Worm (Caenorhabditis elegans): ENCODE measurements around the gene zyg-12.

The zyg-12 gene

ce11 chrII:4904277-4904676 lies 45.4 kb upstream of the zyg-12 start (continued):
- TF ChIP-seq sup-37 (GFP tag; optimal IDR thresholded peaks at IDR 0.05) = no peak
- peak; percentile 56 for TF ChIP-seq jun-1 (tag; optimal IDR thresholded peaks at IDR 0.05)
- peak; percentile 77 for TF ChIP-seq snu-23 (GFP tag; optimal IDR thresholded peaks at IDR 0.05)
- peak; percentile 35 for TF ChIP-seq lir-3 (tag; optimal IDR thresholded peaks at IDR 0.05; ENCODE audit: poor library complexity)
- TF ChIP-seq ces-1 (GFP tag; optimal IDR thresholded peaks at IDR 0.05) = no peak
- TF ChIP-seq efl-1 (optimal IDR thresholded peaks at IDR 0.05) = peak; percentile 80 to 89
- TF ChIP-seq efl-1 (GFP tag; optimal IDR thresholded peaks at IDR 0.05 in 1 of 2) = peak; percentile 66 to 95
- TF ChIP-seq zip-4 (GFP tag; optimal IDR thresholded peaks at IDR 0.05) = no peak
- no peak for TF ChIP-seq tlp-1 (tag; optimal IDR thresholded peaks at IDR 0.05)
- no peak for TF ChIP-seq ceh-8 (GFP tag; optimal IDR thresholded peaks at IDR 0.05)
- peak; percentile 51 for TF ChIP-seq C16A3.4 (tag; optimal IDR thresholded peaks at IDR 0.05)
- no peak for TF ChIP-seq mef-2 (tag; optimal IDR thresholded peaks at IDR 0.05)
- no peak for TF ChIP-seq hpl-2 (GFP tag; optimal IDR thresholded peaks at IDR 0.05)
- TF ChIP-seq hlh-17 (GFP tag; optimal IDR thresholded peaks at IDR 0.05; ENCODE audit: borderline replicate concordance) = no peak
- TF ChIP-seq Y116A8C.19 (tag; optimal IDR thresholded peaks at IDR 0.05; ENCODE audit: borderline replicate concordance) = no peak
- TF ChIP-seq elt-3 (tag; optimal IDR thresholded peaks at IDR 0.05) = peak in 1 of 6 experiments; percentile 24
- peak; percentile 32 for TF ChIP-seq ztf-4 (tag; optimal IDR thresholded peaks at IDR 0.05)
- peak; percentile 48 for TF ChIP-seq blmp-1 (tag; optimal IDR thresholded peaks at IDR 0.05)
- peak; percentile 40 for TF ChIP-seq unc-86 (tag; optimal IDR thresholded peaks at IDR 0.05)
- TF ChIP-seq nhr-12 (tag; optimal IDR thresholded peaks at IDR 0.05) = no peak
- TF ChIP-seq C34B4.2 (tag; optimal IDR thresholded peaks at IDR 0.05) = no peak
- peak; percentile 71 to 86 for TF ChIP-seq lsy-2 (tag; optimal IDR thresholded peaks at IDR 0.05)
- peak; percentile 48 for TF ChIP-seq F16B12.6 (tag; optimal IDR thresholded peaks at IDR 0.05)
- TF ChIP-seq skn-1 (tag; optimal IDR thresholded peaks at IDR 0.05) = peak; percentile 85
- peak; percentile 31 for TF ChIP-seq nhr-77 (tag; optimal IDR thresholded peaks at IDR 0.05)
- no peak for TF ChIP-seq C04F5.9 (tag; optimal IDR thresholded peaks at IDR 0.05)
- no peak for TF ChIP-seq efl-3 (GFP tag; optimal IDR thresholded peaks at IDR 0.05)
- TF ChIP-seq unc-98 (GFP tag; IDR thresholded peaks at IDR 0.05) = no peak
- no peak for TF ChIP-seq grh-1 (GFP tag; IDR thresholded peaks at IDR 0.05)
- peak; percentile 38 to 74 (median 70) for TF ChIP-seq dpl-1 (GFP tag; optimal IDR thresholded peaks at IDR 0.05)
- TF ChIP-seq ceh-82 (tag; optimal IDR thresholded peaks at IDR 0.05) = peak; percentile 30 to 61 (median 42)
- TF ChIP-seq pqm-1 (tag; optimal IDR thresholded peaks at IDR 0.05) = no peak
- TF ChIP-seq nhr-237 (tag; optimal IDR thresholded peaks at IDR 0.05) = no peak
- TF ChIP-seq unc-30 (tag; optimal IDR thresholded peaks at IDR 0.05) = no peak
- no peak for TF ChIP-seq vab-15 (tag; optimal IDR thresholded peaks at IDR 0.05)
- TF ChIP-seq nhr-76 (tag; optimal IDR thresholded peaks at IDR 0.05) = no peak

DNA sequence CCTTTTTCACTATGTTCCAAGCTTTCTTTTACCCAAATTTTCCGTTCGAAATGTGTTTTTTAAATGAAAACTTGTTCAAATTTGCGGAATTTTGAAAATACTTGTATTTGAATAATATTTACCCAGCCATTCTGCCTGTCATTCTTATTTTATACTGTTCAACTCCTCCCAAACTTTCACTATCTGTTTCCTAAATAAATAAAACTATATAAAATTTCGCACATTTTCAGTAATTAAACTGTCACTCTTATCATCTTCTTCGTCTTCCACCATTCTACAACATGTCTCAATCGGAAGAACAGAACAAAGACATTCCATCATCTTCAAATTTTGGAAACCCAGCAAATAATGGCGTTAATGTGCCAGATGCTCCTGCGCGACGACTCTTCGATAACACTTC lies 44.9 kb upstream of the zyg-12 start, which contains the start of gene btbd-10:
TSS of gene btbd-10 (plus strand) at position 231 of the 400 bp plus-strand sequence.
- no peak for TF ChIP-seq vab-15 (tag; optimal IDR thresholded peaks at IDR 0.05)
- TF ChIP-seq skn-1 (tag; optimal IDR thresholded peaks at IDR 0.05) = no peak
- no peak for TF ChIP-seq grh-1 (GFP tag; IDR thresholded peaks at IDR 0.05)
- TF ChIP-seq hlh-17 (GFP tag; optimal IDR thresholded peaks at IDR 0.05; ENCODE audit: borderline replicate concordance) = no peak
- no peak for TF ChIP-seq fkh-10 (GFP tag; optimal IDR thresholded peaks at IDR 0.05)
- no peak for TF ChIP-seq nhr-28 (tag; optimal IDR thresholded peaks at IDR 0.05)
- TF ChIP-seq Y116A8C.19 (tag; optimal IDR thresholded peaks at IDR 0.05; ENCODE audit: borderline replicate concordance) = no peak
- TF ChIP-seq irx-1 (tag; optimal IDR thresholded peaks at IDR 0.05) = no peak
- no peak for TF ChIP-seq lir-3 (tag; optimal IDR thresholded peaks at IDR 0.05; ENCODE audit: poor library complexity)
- no peak for TF ChIP-seq fkh-8 (tag; optimal IDR thresholded peaks at IDR 0.05)
- TF ChIP-seq zag-1 (tag; optimal IDR thresholded peaks at IDR 0.05) = no peak
- TF ChIP-seq aly-2 (tag; optimal IDR thresholded peaks at IDR 0.05) = no peak
- no peak for TF ChIP-seq nhr-85 (tag)
- no peak for TF ChIP-seq ces-1 (GFP tag; optimal IDR thresholded peaks at IDR 0.05)
- no peak for TF ChIP-seq lin-13 (GFP tag; optimal IDR thresholded peaks at IDR 0.05)
- TF ChIP-seq swsn-7 (tag; optimal IDR thresholded peaks at IDR 0.05) = no peak
